Worm (Caenorhabditis elegans) whole organism, L3 larva: ENCODE data around the gene F09E10.7.

Experiments
- aly-2 ChIP-seq: fragments of 150-350 bp; optimal IDR thresholded peaks from 2 replicates; lab custom pipeline; 2014; ENCODE audit warnings: missing biosample characterization, missing genetic modification characterization
- ama-1 ChIP-seq: fragments of 150-350 bp; optimal IDR thresholded peaks from 2 replicates; lab custom pipeline; 2018
- ceh-82 ChIP-seq: fragments of 150-350 bp; optimal IDR thresholded peaks from 2 replicates; lab custom pipeline; 2014; ENCODE audit warnings: missing biosample characterization, missing genetic modification characterization
- ceh-9 ChIP-seq: sonication (generic microtip); optimal IDR thresholded peaks from 2 replicates; lab custom pipeline; 2018; ENCODE audit warnings: missing biosample characterization, missing genetic modification characterization
- egl-27 ChIP-seq: sonication (generic microtip); optimal IDR thresholded peaks from 4 replicates; lab custom pipeline; 2017; ENCODE audit warnings: missing biosample characterization, missing genetic modification reagents, missing genetic modification characterization
- elt-1 ChIP-seq: fragments of 150-350 bp; optimal IDR thresholded peaks from 2 replicates; lab custom pipeline; 2014; ENCODE audit warnings: missing biosample characterization, missing genetic modification characterization
- elt-2 ChIP-seq: sonication (generic microtip); optimal IDR thresholded peaks from 2 replicates; lab custom pipeline; 2016; ENCODE audit warnings: missing genetic modification reagents, mild to moderate bottlenecking, missing genetic modification characterization, missing compliant biosample characterization
- elt-3 ChIP-seq, 3 experiments: fragments of 150-350 bp in 1 of 3; sonication (generic microtip) in 2 of 3; optimal IDR thresholded peaks; 2 replicates in 2 of 3; 4 replicates in 1 of 3; lab custom pipeline; 2014 to 2017; ENCODE audit warnings: missing biosample characterization in 3 of 3, missing genetic modification characterization in 3 of 3
- eor-1 ChIP-seq, 2 experiments: fragments of 150-350 bp; optimal IDR thresholded peaks; 2 replicates each; lab custom pipeline; 2014 to 2018; ENCODE audit warnings: missing biosample characterization in 2 of 2, missing genetic modification characterization in 2 of 2
- fkh-2 ChIP-seq: fragments of 150-350 bp; optimal IDR thresholded peaks from 2 replicates; lab custom pipeline; 2014; ENCODE audit warnings: missing biosample characterization, missing genetic modification reagents, missing genetic modification characterization
- fos-1 ChIP-seq: fragments of 150-350 bp; optimal IDR thresholded peaks from 2 replicates; lab custom pipeline; 2014; ENCODE audit warnings: missing biosample characterization, missing genetic modification characterization
- hmg-11 ChIP-seq: sonication (generic microtip); optimal IDR thresholded peaks from 2 replicates; lab custom pipeline; 2016; ENCODE audit warnings: missing genetic modification characterization, missing compliant biosample characterization
- lin-15B ChIP-seq: fragments of 150-350 bp; optimal IDR thresholded peaks from 2 replicates; lab custom pipeline; 2014; ENCODE audit warnings: missing biosample characterization, missing genetic modification characterization
- lin-39 ChIP-seq: fragments of 150-350 bp; optimal IDR thresholded peaks from 2 replicates; lab custom pipeline; 2018; ENCODE audit warnings: missing biosample characterization, missing genetic modification reagents, missing genetic modification characterization
- lsy-12 ChIP-seq: sonication (generic microtip); optimal IDR thresholded peaks from 2 replicates; lab custom pipeline; 2016; ENCODE audit warnings: mild to moderate bottlenecking, missing genetic modification characterization, missing compliant biosample characterization
- mdl-1 ChIP-seq: fragments of 150-350 bp; optimal IDR thresholded peaks from 2 replicates; lab custom pipeline; 2014; ENCODE audit warnings: missing biosample characterization, missing genetic modification characterization
- mml-1 ChIP-seq: fragments of 150-350 bp; sonication (generic microtip); optimal IDR thresholded peaks from 3 replicates; lab custom pipeline; 2014; ENCODE audit warnings: missing biosample characterization, missing genetic modification characterization
- nhr-11 ChIP-seq: fragments of 150-350 bp; optimal IDR thresholded peaks from 2 replicates; lab custom pipeline; 2014; ENCODE audit warnings: missing biosample characterization, missing genetic modification characterization
- nhr-12 ChIP-seq: fragments of 150-350 bp; optimal IDR thresholded peaks from 2 replicates; lab custom pipeline; 2014; ENCODE audit warnings: missing biosample characterization, missing genetic modification characterization
- nhr-23 ChIP-seq: fragments of 150-350 bp; optimal IDR thresholded peaks from 2 replicates; lab custom pipeline; 2014; ENCODE audit warnings: missing biosample characterization, missing genetic modification reagents, missing genetic modification characterization
- nhr-25 ChIP-seq: sonication (generic microtip); optimal IDR thresholded peaks from 2 replicates; lab custom pipeline; 2017; ENCODE audit warnings: missing biosample characterization, missing genetic modification characterization
- nhr-43 ChIP-seq: sonication (generic microtip); optimal IDR thresholded peaks from 2 replicates; lab custom pipeline; 2016; ENCODE audit warnings: mild to moderate bottlenecking, missing genetic modification characterization, missing compliant biosample characterization; ENCODE audit not compliant: poor library complexity, severe bottlenecking
- nhr-67 ChIP-seq: fragments of 150-350 bp; optimal IDR thresholded peaks from 2 replicates; lab custom pipeline; 2014; ENCODE audit warnings: missing biosample characterization, missing genetic modification characterization
- nhr-76 ChIP-seq: fragments of 150-350 bp; sonication (generic microtip); optimal IDR thresholded peaks from 5 replicates; lab custom pipeline; 2014; ENCODE audit warnings: missing biosample characterization, missing genetic modification characterization
- nhr-77 ChIP-seq: fragments of 150-350 bp; optimal IDR thresholded peaks from 2 replicates; lab custom pipeline; 2014; ENCODE audit warnings: missing biosample characterization, missing genetic modification characterization
- pha-4 ChIP-seq: fragments of 150-350 bp; optimal IDR thresholded peaks from 2 replicates; lab custom pipeline; 2014; ENCODE audit warnings: missing biosample characterization, missing genetic modification reagents, missing genetic modification characterization
- pqm-1 ChIP-seq: fragments of 150-350 bp; optimal IDR thresholded peaks from 2 replicates; lab custom pipeline; 2017; ENCODE audit warnings: missing biosample characterization, missing genetic modification characterization, inconsistent platforms
- sea-2 ChIP-seq: fragments of 150-350 bp; sonication (generic microtip); optimal IDR thresholded peaks from 4 replicates; lab custom pipeline; 2014; ENCODE audit warnings: missing biosample characterization, missing genetic modification reagents, missing genetic modification characterization
- snpc-4 ChIP-seq: fragments of 150-350 bp; optimal IDR thresholded peaks from 2 replicates; lab custom pipeline; 2014; ENCODE audit warnings: missing biosample characterization, missing genetic modification characterization
- tbx-2 ChIP-seq: sonication (generic microtip); optimal IDR thresholded peaks from 2 replicates; lab custom pipeline; 2016; ENCODE audit warnings: mild to moderate bottlenecking, missing genetic modification characterization, missing compliant biosample characterization
- unc-39 ChIP-seq: sonication (generic microtip); optimal IDR thresholded peaks from 4 replicates; lab custom pipeline; 2017; ENCODE audit warnings: missing biosample characterization, missing genetic modification characterization
- unc-62 ChIP-seq: fragments of 150-350 bp; sonication (generic microtip); optimal IDR thresholded peaks from 4 replicates; lab custom pipeline; 2014; ENCODE audit warnings: missing biosample characterization, missing genetic modification reagents, missing genetic modification characterization
- ztf-11 ChIP-seq: fragments of 150-350 bp; optimal IDR thresholded peaks from 2 replicates; lab custom pipeline; 2014; ENCODE audit warnings: missing biosample characterization, missing genetic modification characterization

Gene F09E10.7

DNA sequence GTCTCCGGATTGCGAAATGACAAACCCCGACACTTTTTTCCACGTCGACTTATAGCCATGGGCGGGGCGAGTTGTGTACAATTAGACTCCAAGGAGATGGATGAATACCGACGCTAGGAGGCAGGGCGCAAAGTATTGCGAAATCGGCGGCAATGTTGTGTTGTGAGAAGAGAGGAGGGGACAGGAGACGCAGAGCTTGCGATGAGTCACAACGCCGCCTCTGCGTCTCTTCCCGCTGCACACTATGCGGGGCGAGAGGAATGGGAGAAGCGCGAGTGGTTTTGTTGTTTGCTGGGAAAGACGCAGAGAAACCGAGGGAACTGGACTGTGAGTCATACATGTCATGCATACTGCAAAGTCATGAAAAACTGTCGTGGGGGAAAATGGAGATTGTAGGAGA is 47.3 kb downstream of the F09E10.7 start (continued):
- TF ChIP-seq nhr-11 (tag; lab: Kevin White, UChicago) (peak; percentile 84), ztf-11 (no peak), snpc-4 (tag; lab: Kevin White, UChicago) (peak; percentile 79), elt-1 (peak; percentile 6), mdl-1 (tag; lab: Kevin White, UChicago) (peak; percentile 76), ama-1 (peak; percentile 77), elt-3 (tag; optimal IDR thresholded peaks at IDR 0.05; lab: Kevin White, UChicago) (peak in 2 of 3 experiments; percentile 44 to 77), nhr-76 (tag; lab: Kevin White, UChicago) (no peak), ceh-9 (tag; lab: Kevin White, UChicago) (no peak), ceh-82 (tag; lab: Kevin White, UChicago) (peak; percentile 81), hmg-11 (peak; percentile 94), nhr-67 (tag; lab: Kevin White, UChicago) (no peak), nhr-43 (tag; lab: Kevin White, UChicago) (peak; percentile 74), nhr-77 (tag; lab: Kevin White, UChicago) (peak; percentile 25)

DNA sequence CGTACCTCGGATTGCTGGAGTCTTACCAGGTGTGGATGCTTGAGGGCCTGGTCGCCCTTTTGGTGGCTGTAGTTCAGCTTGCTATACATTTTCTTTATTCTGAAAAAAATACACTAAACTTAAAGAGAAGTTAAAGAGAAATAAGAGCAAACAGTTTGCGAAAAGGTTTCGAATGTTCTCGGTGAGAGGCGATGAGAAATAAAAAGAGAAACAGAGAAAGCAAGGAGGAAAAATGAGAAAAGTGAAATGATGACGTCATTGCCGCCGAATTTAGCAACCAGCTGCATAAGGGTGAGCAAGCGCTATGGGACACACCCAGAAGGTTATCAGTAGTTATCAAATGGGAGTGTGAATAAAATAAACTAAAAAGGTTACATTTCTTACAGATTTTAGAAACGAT is 47.9 kb downstream of the F09E10.7 start, which contains the start of gene cebp-1:
Gene cebp-1, minus strand, starts transcription at position 99 of the 400 bp plus-strand sequence.
- TF ChIP-seq nhr-12, result no peak
- TF ChIP-seq pqm-1 (tag; lab: Kevin White, UChicago), result peak; percentile 40
- peak; percentile 79 for TF ChIP-seq elt-2 (tag; lab: Kevin White, UChicago)
- TF ChIP-seq nhr-25 (tag; lab: Kevin White, UChicago), result peak; percentile 16
- TF ChIP-seq lin-39, result peak; percentile 27
- no peak for TF ChIP-seq sea-2 (GFP tag; lab: Kevin White, UChicago)
- peak; percentile 56 for TF ChIP-seq pha-4 (tag; lab: Kevin White, UChicago)
- TF ChIP-seq eor-1 (tag; optimal IDR thresholded peaks at IDR 0.05; lab: Kevin White, UChicago), result no peak
- no peak for TF ChIP-seq lin-15B (tag; lab: Kevin White, UChicago)
- no peak for TF ChIP-seq nhr-77 (tag; lab: Kevin White, UChicago)
- TF ChIP-seq, all 47 proteins: peak for 5

DNA sequence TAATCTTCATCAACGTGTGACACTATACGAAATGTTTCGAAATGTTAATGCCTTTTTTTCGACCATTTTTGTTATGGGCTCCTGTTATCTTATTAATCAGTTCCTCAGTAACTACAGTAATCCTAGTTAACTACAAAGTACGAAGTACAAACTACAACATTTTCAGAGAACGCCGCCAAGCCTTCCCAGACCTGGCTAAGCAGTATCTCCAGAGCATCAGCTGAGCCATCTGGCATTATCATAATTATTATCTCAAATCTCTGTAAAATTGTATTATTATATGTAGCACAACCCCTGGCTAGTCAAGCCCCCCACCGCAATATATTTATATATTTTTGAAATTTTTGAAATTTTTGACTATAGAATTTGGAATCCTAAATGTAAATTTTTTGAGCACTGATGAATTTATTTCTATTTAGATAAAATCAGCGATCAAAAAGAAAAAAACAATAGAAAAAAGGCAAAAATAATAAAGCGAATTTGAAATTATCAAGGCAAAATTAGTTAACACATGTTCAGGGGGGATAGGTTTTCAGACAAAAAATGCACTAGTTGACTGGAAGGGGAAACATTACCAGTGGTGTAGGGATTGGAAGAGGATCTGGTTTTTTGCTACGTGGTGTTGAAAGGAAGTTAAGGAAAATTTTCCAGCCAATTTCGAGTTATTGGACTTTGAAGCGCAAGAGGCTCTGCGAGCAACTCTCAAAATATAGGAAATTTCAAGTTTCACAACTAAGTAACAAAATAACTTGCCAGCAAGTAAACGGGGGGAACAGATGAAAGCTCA is 49.6 kb downstream of the F09E10.7 start:
- TF ChIP-seq nhr-25 (tag; lab: Kevin White, UChicago) (peak; percentile 6), tbx-2 (no peak), ztf-11 (no peak), ama-1 (peak; percentile 79), nhr-23 (peak; percentile 1), lsy-12 (peak; percentile 33), pha-4 (tag; lab: Kevin White, UChicago) (peak; percentile 22)

DNA sequence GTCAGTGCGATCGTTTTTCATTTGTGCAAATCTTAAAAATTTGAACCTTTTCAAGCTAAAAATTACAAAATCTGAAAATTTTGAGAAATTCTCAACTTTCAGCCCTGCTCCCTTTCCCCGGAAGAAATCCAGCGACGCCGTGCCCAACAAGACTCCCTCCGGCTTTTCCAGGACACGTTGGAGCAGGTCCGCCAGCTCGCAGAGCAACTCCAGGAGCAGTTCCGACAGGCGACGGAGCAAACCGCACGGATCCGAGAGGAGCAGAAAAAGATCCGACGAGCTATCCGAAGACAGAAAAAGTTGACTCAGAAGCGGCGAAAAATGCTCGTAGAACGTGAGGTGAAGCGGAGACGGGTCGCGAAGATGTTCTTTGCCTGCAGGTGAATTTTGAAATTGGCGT is 50.4 kb downstream of the F09E10.7 start:
- TF ChIP-seq lin-15B (tag; lab: Kevin White, UChicago), result no peak
- TF ChIP-seq elt-3 (tag; optimal IDR thresholded peaks at IDR 0.05; lab: Kevin White, UChicago), result no peak
- TF ChIP-seq nhr-76 (tag; lab: Kevin White, UChicago), result no peak
- no peak for TF ChIP-seq nhr-67 (tag; lab: Kevin White, UChicago)
- no peak for TF ChIP-seq egl-27 (tag; lab: Kevin White, UChicago)
- TF ChIP-seq unc-62 (GFP tag; lab: Kevin White, UChicago), result no peak
- TF ChIP-seq aly-2, result no peak
- no peak for TF ChIP-seq nhr-11 (tag; lab: Kevin White, UChicago)
- no peak for TF ChIP-seq unc-39 (tag; lab: Kevin White, UChicago)
- TF ChIP-seq elt-1, result no peak
- no peak for TF ChIP-seq hmg-11
- no peak for TF ChIP-seq mdl-1 (tag; lab: Kevin White, UChicago)
- no peak for TF ChIP-seq fos-1 (tag; lab: Kevin White, UChicago)
- no peak for TF ChIP-seq nhr-12
- no peak for TF ChIP-seq pha-4 (tag; lab: Kevin White, UChicago)
- TF ChIP-seq mml-1 (tag; lab: Kevin White, UChicago), result no peak
- TF ChIP-seq snpc-4 (tag; lab: Kevin White, UChicago), result no peak
- no peak for TF ChIP-seq fkh-2 (tag; lab: Kevin White, UChicago)
